Worm (Caenorhabditis elegans) whole organism, mixed stage, embryonic: Measurements from ENCODE around the gene anoh-2.

Source experiments
- M03D4.4 ChIP-seq: sonication (generic microtip); optimal IDR thresholded peaks from 2 replicates; lab custom pipeline; 2017; ENCODE audit warnings: mild to moderate bottlenecking, missing genetic modification characterization, missing compliant biosample characterization
- bed-3 ChIP-seq: fragments of 200-800 bp; sonication (Bioruptor generic); optimal IDR thresholded peaks from 3 replicates; lab custom pipeline; 2018; ENCODE audit warnings: mild to moderate bottlenecking, missing genetic modification characterization, moderate library complexity, missing compliant biosample characterization
- blmp-1 ChIP-seq: fragments of 150-350 bp; optimal IDR thresholded peaks from 2 replicates; lab custom pipeline; 2014; ENCODE audit warnings: missing biosample characterization, missing genetic modification characterization
- ceh-39 ChIP-seq: fragments of 150-350 bp; optimal IDR thresholded peaks from 2 replicates; lab custom pipeline; 2014; ENCODE audit warnings: missing biosample characterization, missing genetic modification characterization
- ceh-43 ChIP-seq: fragments of 200-800 bp; sonication (Bioruptor generic); optimal IDR thresholded peaks from 2 replicates; lab custom pipeline; 2018; ENCODE audit warnings: mild to moderate bottlenecking, missing genetic modification characterization, moderate library complexity, missing compliant biosample characterization
- ceh-83 ChIP-seq: fragments of 200-800 bp; sonication (Bioruptor generic); optimal IDR thresholded peaks from 2 replicates; lab custom pipeline; 2018; ENCODE audit warnings: mild to moderate bottlenecking, missing genetic modification characterization, missing compliant biosample characterization
- ces-1 ChIP-seq: fragments of 150-350 bp; optimal IDR thresholded peaks from 2 replicates; lab custom pipeline; 2014; ENCODE audit warnings: missing biosample characterization, missing genetic modification reagents, missing genetic modification characterization
- cnd-1 ChIP-seq: fragments of 200-800 bp; sonication (Bioruptor generic); optimal IDR thresholded peaks from 2 replicates; lab custom pipeline; 2018; ENCODE audit warnings: mild to moderate bottlenecking, missing genetic modification characterization, missing compliant biosample characterization
- drap-1 ChIP-seq: fragments of 200-800 bp; sonication (Bioruptor generic); optimal IDR thresholded peaks from 3 replicates; lab custom pipeline; 2018; ENCODE audit warnings: mild to moderate bottlenecking, missing genetic modification characterization, missing compliant biosample characterization
- elt-1 ChIP-seq: sonication (generic microtip); optimal IDR thresholded peaks from 2 replicates; lab custom pipeline; 2017; ENCODE audit warnings: missing genetic modification characterization, mild to moderate bottlenecking, missing compliant biosample characterization, antibody characterized with exemption, moderate library complexity, borderline replicate concordance; ENCODE audit not compliant: insufficient read depth
- elt-3 ChIP-seq: fragments of 150-350 bp; optimal IDR thresholded peaks from 2 replicates; lab custom pipeline; 2014; ENCODE audit warnings: missing biosample characterization, missing genetic modification characterization
- flh-1 ChIP-seq: fragments of 200-800 bp; sonication (Bioruptor generic); optimal IDR thresholded peaks from 2 replicates; lab custom pipeline; 2018; ENCODE audit warnings: mild to moderate bottlenecking, missing genetic modification characterization, moderate library complexity, missing compliant biosample characterization
- ham-2 ChIP-seq: fragments of 200-800 bp; sonication (Bioruptor generic); optimal IDR thresholded peaks from 2 replicates; lab custom pipeline; 2018; ENCODE audit warnings: mild to moderate bottlenecking, missing genetic modification characterization, missing compliant biosample characterization
- lin-32 ChIP-seq: fragments of 200-800 bp; sonication (Bioruptor generic); optimal IDR thresholded peaks from 2 replicates; lab custom pipeline; 2018; ENCODE audit warnings: mild to moderate bottlenecking, missing genetic modification characterization, missing compliant biosample characterization
- lsy-2 ChIP-seq: fragments of 150-350 bp; optimal IDR thresholded peaks from 2 replicates; lab custom pipeline; 2014; ENCODE audit warnings: missing biosample characterization, missing genetic modification characterization
- mep-1 ChIP-seq: fragments of 150-350 bp; optimal IDR thresholded peaks from 2 replicates; lab custom pipeline; 2017; ENCODE audit warnings: missing biosample characterization, missing genetic modification reagents, missing genetic modification characterization, inconsistent platforms
- mls-2 ChIP-seq: sonication (generic microtip); optimal IDR thresholded peaks from 2 replicates; lab custom pipeline; 2016; ENCODE audit warnings: mild to moderate bottlenecking, missing genetic modification characterization, moderate library complexity, missing compliant biosample characterization
- nhr-12 ChIP-seq: fragments of 150-350 bp; optimal IDR thresholded peaks from 2 replicates; lab custom pipeline; 2014; ENCODE audit warnings: missing biosample characterization, missing genetic modification characterization
- nhr-2 ChIP-seq: fragments of 150-350 bp; optimal IDR thresholded peaks from 2 replicates; lab custom pipeline; 2014; ENCODE audit warnings: missing biosample characterization, missing genetic modification characterization
- nhr-237 ChIP-seq: fragments of 150-350 bp; optimal IDR thresholded peaks from 2 replicates; lab custom pipeline; 2014; ENCODE audit warnings: missing biosample characterization, missing genetic modification characterization
- nhr-28 ChIP-seq: fragments of 150-350 bp; optimal IDR thresholded peaks from 2 replicates; lab custom pipeline; 2014; ENCODE audit warnings: missing biosample characterization, missing genetic modification characterization
- nhr-76 ChIP-seq: sonication (generic microtip); optimal IDR thresholded peaks from 2 replicates; lab custom pipeline; 2017; ENCODE audit warnings: missing biosample characterization, missing genetic modification characterization
- pha-4 ChIP-seq: fragments of 150-350 bp; optimal IDR thresholded peaks from 2 replicates; lab custom pipeline; 2018; ENCODE audit warnings: missing biosample characterization, missing genetic modification reagents, missing genetic modification characterization
- sem-2 ChIP-seq: fragments of 200-800 bp; sonication (Bioruptor generic); optimal IDR thresholded peaks from 2 replicates; lab custom pipeline; 2018; ENCODE audit warnings: mild to moderate bottlenecking, missing genetic modification characterization, missing compliant biosample characterization
- snpc-4 ChIP-seq: fragments of 150-350 bp; optimal IDR thresholded peaks from 2 replicates; lab custom pipeline; 2014; ENCODE audit warnings: missing biosample characterization, missing genetic modification characterization
- sptf-1 ChIP-seq: sonication (generic microtip); optimal IDR thresholded peaks from 2 replicates; lab custom pipeline; 2017; ENCODE audit warnings: mild to moderate bottlenecking, missing genetic modification characterization, moderate library complexity, missing compliant biosample characterization
- tbx-8 ChIP-seq: fragments of 200-800 bp; sonication (Bioruptor generic); optimal IDR thresholded peaks from 2 replicates; lab custom pipeline; 2018; ENCODE audit warnings: mild to moderate bottlenecking, missing genetic modification characterization, moderate library complexity, missing compliant biosample characterization
- unc-120 ChIP-seq: sonication (generic microtip); optimal IDR thresholded peaks from 2 replicates; lab custom pipeline; 2017; ENCODE audit warnings: missing genetic modification characterization, missing compliant biosample characterization; ENCODE audit not compliant: poor library complexity, severe bottlenecking
- unc-39 ChIP-seq: fragments of 150-350 bp; optimal IDR thresholded peaks from 2 replicates; lab custom pipeline; 2014; ENCODE audit warnings: missing biosample characterization, missing genetic modification characterization
- unc-62 ChIP-seq: fragments of 150-350 bp; optimal IDR thresholded peaks from 2 replicates; lab custom pipeline; 2014; ENCODE audit warnings: missing biosample characterization, missing genetic modification reagents, missing genetic modification characterization
- zip-8 ChIP-seq: fragments of 150-350 bp; optimal IDR thresholded peaks from 2 replicates; lab custom pipeline; 2014; ENCODE audit warnings: missing biosample characterization, missing genetic modification characterization
- ztf-11 ChIP-seq: fragments of 150-350 bp; optimal IDR thresholded peaks from 2 replicates; lab custom pipeline; 2014; ENCODE audit warnings: missing biosample characterization, missing genetic modification characterization

Gene anoh-2

ce11 chrIV:14699840-14700239 lies 41.7 kb downstream of the anoh-2 start, which contains the start of gene haf-8:
TSS of gene haf-8 (minus strand) at chrIV:14699940.
- TF ChIP-seq ceh-43 (GFP tag; lab: Kevin White, UChicago) (no peak), tbx-8 (GFP tag; lab: Kevin White, UChicago) (no peak), cnd-1 (no peak), ceh-39 (no peak), flh-1 (GFP tag; lab: Kevin White, UChicago) (no peak), nhr-237 (tag; lab: Kevin White, UChicago) (no peak), blmp-1 (no peak), mls-2 (tag; lab: Kevin White, UChicago) (no peak), unc-62 (no peak), ces-1 (GFP tag; lab: Kevin White, UChicago) (no peak), nhr-28 (tag; lab: Kevin White, UChicago) (no peak), drap-1 (no peak), snpc-4 (tag; lab: Kevin White, UChicago) (no peak), mep-1 (no peak), ztf-11 (tag; lab: Kevin White, UChicago) (no peak), pha-4 (tag; lab: Kevin White, UChicago) (no peak), lin-32 (no peak), unc-120 (tag; lab: Kevin White, UChicago) (no peak), nhr-76 (tag; lab: Kevin White, UChicago) (no peak), nhr-12 (tag; lab: Kevin White, UChicago) (no peak)

DNA sequence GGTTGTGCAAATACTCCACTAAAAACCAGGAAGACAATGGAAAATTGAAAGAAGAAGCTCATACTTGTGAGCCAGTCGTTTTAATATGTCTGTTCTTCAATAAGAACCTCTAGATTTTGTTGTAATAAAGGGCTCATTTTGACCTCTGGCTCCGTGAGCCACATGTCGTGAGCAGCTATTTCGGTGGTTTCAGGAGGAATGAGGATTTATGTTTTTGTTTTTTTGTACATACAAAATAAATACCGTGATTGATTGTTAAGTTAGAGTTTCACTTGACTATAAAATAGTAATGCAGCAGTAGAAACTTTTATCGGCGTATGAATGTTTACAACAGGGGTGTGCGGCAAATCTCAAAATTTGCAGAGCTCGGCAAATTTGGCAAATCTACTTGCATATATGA lies 46.0 kb downstream of the anoh-2 start, which contains the start of gene Y57G11C.40:
Gene Y57G11C.40, minus strand, starts transcription at position 101 of the 400 bp plus-strand sequence.
- TF ChIP-seq sem-2 (GFP tag; lab: Kevin White, UChicago) = no peak
- TF ChIP-seq flh-1 (GFP tag; lab: Kevin White, UChicago) = no peak
- no peak for TF ChIP-seq M03D4.4 (tag; lab: Kevin White, UChicago)
- TF ChIP-seq cnd-1 = no peak
- TF ChIP-seq unc-39 (tag; lab: Kevin White, UChicago) = no peak
- TF ChIP-seq bed-3 (GFP tag; lab: Kevin White, UChicago) = no peak
- TF ChIP-seq mls-2 (tag; lab: Kevin White, UChicago) = no peak
- no peak for TF ChIP-seq ceh-83 (GFP tag; lab: Kevin White, UChicago)
- no peak for TF ChIP-seq snpc-4 (tag; lab: Kevin White, UChicago)
- no peak for TF ChIP-seq pha-4 (tag; lab: Kevin White, UChicago)
- TF ChIP-seq nhr-237 (tag; lab: Kevin White, UChicago) = no peak
- no peak for TF ChIP-seq tbx-8 (GFP tag; lab: Kevin White, UChicago)
- TF ChIP-seq drap-1 = no peak

DNA sequence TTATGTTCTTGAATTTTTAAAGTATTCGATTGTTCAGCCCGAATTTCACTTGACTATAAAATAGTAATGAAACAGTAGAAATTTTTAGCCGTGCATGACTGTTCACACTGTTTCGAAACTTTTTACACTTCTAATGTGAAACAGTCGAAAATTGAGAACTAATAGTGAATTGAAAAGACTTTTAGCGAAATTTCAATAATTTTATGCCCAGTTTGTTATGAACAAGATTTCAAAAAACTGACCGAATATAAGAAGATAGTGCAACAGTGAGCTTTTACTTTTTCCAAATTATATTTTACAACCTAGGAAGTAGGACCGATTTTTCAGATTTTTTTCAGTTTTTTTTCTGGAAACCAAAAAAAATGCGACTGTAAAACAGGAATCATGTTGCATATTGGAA lies 46.8 kb downstream of the anoh-2 start:
- TF ChIP-seq pha-4 (tag; lab: Kevin White, UChicago) (no peak), sem-2 (GFP tag; lab: Kevin White, UChicago) (no peak), elt-1 (tag; lab: Kevin White, UChicago) (no peak), ham-2 (GFP tag; lab: Kevin White, UChicago) (no peak), M03D4.4 (tag; lab: Kevin White, UChicago) (no peak), nhr-2 (tag; lab: Kevin White, UChicago) (no peak), zip-8 (no peak), nhr-28 (tag; lab: Kevin White, UChicago) (no peak), unc-120 (tag; lab: Kevin White, UChicago) (no peak), tbx-8 (GFP tag; lab: Kevin White, UChicago) (no peak), unc-62 (no peak), flh-1 (GFP tag; lab: Kevin White, UChicago) (no peak), nhr-237 (tag; lab: Kevin White, UChicago) (no peak), bed-3 (GFP tag; lab: Kevin White, UChicago) (no peak), nhr-76 (tag; lab: Kevin White, UChicago) (no peak), lsy-2 (no peak)

DNA sequence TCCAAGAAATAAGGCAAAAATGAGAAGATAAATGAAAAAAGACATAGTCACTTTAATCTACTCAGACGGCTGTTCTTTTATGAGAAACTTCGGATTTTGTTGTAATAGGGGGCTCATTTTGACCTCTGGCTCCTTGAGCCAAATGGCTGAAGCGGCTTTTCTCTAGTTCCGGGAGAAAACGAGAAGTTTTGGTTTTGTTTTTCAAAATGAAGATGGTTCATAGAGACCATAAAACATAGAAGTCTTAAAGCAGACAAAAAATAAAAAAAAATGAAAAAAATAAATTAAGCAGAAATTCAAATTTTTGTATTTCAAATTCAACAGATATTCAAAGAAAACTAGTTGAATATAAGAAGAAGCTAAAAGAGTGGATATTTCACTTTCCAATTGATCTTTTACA lies 48.2 kb downstream of the anoh-2 start, which contains the start of gene Y57G11C.41:
Gene Y57G11C.41, minus strand, starts transcription at position 101 of the 400 bp plus-strand sequence.
- TF ChIP-seq sem-2 (GFP tag; lab: Kevin White, UChicago) (no peak), sptf-1 (tag; lab: Kevin White, UChicago) (no peak), snpc-4 (tag; lab: Kevin White, UChicago) (no peak), ces-1 (GFP tag; lab: Kevin White, UChicago) (no peak), elt-3 (tag; lab: Kevin White, UChicago) (no peak), mep-1 (no peak), drap-1 (no peak), cnd-1 (no peak), nhr-12 (tag; lab: Kevin White, UChicago) (no peak), M03D4.4 (tag; lab: Kevin White, UChicago) (no peak), pha-4 (tag; lab: Kevin White, UChicago) (no peak), ceh-39 (no peak), ham-2 (GFP tag; lab: Kevin White, UChicago) (no peak), nhr-76 (tag; lab: Kevin White, UChicago) (no peak), flh-1 (GFP tag; lab: Kevin White, UChicago) (no peak), ceh-43 (GFP tag; lab: Kevin White, UChicago) (no peak)
